Worm (Caenorhabditis elegans): ENCODE results near the gene kmo-2.
A peak's percentile ranks its signal among the peaks of the same experiment; 100 is the strongest.

DNA sequence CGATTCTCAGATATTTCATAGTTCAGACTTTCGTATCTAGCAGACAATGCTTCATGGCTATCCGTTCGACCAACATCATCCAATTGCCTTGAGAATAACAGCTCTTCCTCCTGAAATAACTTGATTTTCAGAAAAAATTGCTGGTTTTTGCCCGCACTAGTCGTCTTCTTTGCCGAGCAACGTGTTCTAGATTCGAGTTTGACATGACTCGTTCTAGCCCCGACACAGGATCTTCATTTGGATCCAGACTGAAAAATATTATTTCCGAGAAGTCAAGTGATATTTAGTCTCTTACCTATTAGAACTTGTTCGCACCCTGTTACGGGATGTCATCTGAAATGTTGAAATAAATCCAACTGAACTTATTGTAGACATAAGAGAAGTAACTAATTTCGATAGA lies 5.3 kb downstream of the kmo-2 start, which contains the start of gene clh-6:
- TF ChIP-seq F13C5.2 (tag; optimal IDR thresholded peaks at IDR 0.05) (no peak), ama-1 (optimal IDR thresholded peaks at IDR 0.05) (peak; percentile 79), tra-4 (tag; optimal IDR thresholded peaks at IDR 0.05) (no peak), tbx-37 (GFP tag; conservative IDR thresholded peaks at IDR 0.05) (no peak), hmg-4 (GFP tag; optimal IDR thresholded peaks at IDR 0.05) (no peak), hnd-1 (tag; optimal IDR thresholded peaks at IDR 0.05) (no peak), ceh-13 (GFP tag; optimal IDR thresholded peaks at IDR 0.05) (no peak), ceh-36 (tag; optimal IDR thresholded peaks at IDR 0.05) (no peak), ets-7 (tag; optimal IDR thresholded peaks at IDR 0.05) (no peak), sea-1 (GFP tag; conservative IDR thresholded peaks at IDR 0.05) (no peak), hmbx-1 (tag; optimal IDR thresholded peaks at IDR 0.05) (no peak), flt-1 (GFP tag; IDR thresholded peaks at IDR 0.05) (no peak), tbx-11 (GFP tag; IDR thresholded peaks at IDR 0.05) (no peak)

Data from whole organism, early embryonic.